Fruit fly (Drosophila melanogaster) Kc167 (cell line): ENCODE results near the gene Nedd4.

Experiments used
- Myc ChIP-seq: fragments of >200 bp; optimal IDR thresholded peaks from 2 replicates; lab custom pipeline; 2017; ENCODE audit warnings: missing external identifiers
- Sin3A ChIP-seq: fragments of >200 bp; optimal IDR thresholded peaks from 2 replicates; lab custom pipeline; 2018; ENCODE audit warnings: missing external identifiers
- h ChIP-seq: fragments of >200 bp; optimal IDR thresholded peaks from 3 replicates; lab custom pipeline; 2018; ENCODE audit warnings: missing external identifiers
- insv ChIP-seq: fragments of >200 bp; optimal IDR thresholded peaks from 3 replicates; lab custom pipeline; 2018; ENCODE audit warnings: missing external identifiers
- psq ChIP-seq: fragments of >200 bp; optimal IDR thresholded peaks from 2 replicates; lab custom pipeline; 2017; ENCODE audit warnings: missing external identifiers
- ttk ChIP-seq: sonication (Bioruptor generic); optimal IDR thresholded peaks from 2 replicates; lab custom pipeline; 2017; ENCODE audit warnings: missing external identifiers

Nedd4 gene

dm6 chr3L:17590049-17590448, 60.2 kb downstream of the Nedd4 start:
- TF ChIP-seq ttk (lab: Kevin White, UChicago) = no peak
- no peak for TF ChIP-seq h (lab: Kevin White, UChicago)
- TF ChIP-seq insv (lab: Kevin White, UChicago) = no peak
- no peak for TF ChIP-seq psq
- TF ChIP-seq Sin3A = no peak
- no peak for TF ChIP-seq Myc (lab: Kevin White, UChicago)

- TF ChIP-seq insv (lab: Kevin White, UChicago) (peak; percentile 16), ttk (lab: Kevin White, UChicago) (no peak)
Observed at dm6 chr3L:17590455-17591216, 60.8 kb downstream of the Nedd4 start.

dm6 chr3L:17591217-17591467, 61.3 kb downstream of the Nedd4 start:
- TF ChIP-seq insv (lab: Kevin White, UChicago) (no peak), Sin3A (no peak), psq (no peak), ttk (lab: Kevin White, UChicago) (no peak), Myc (lab: Kevin White, UChicago) (no peak), h (lab: Kevin White, UChicago) (no peak)

dm6 chr3L:17593174-17593573, 63.3 kb downstream of the Nedd4 start:
- TF ChIP-seq h (lab: Kevin White, UChicago) = no peak
- no peak for TF ChIP-seq Sin3A
- no peak for TF ChIP-seq insv (lab: Kevin White, UChicago)
- no peak for TF ChIP-seq psq
- TF ChIP-seq Myc (lab: Kevin White, UChicago) = no peak
- TF ChIP-seq ttk (lab: Kevin White, UChicago) = no peak

dm6 chr3L:17595810-17596561, 66.1 kb downstream of the Nedd4 start:
- TF ChIP-seq psq = no peak
- no peak for TF ChIP-seq insv (lab: Kevin White, UChicago)
- TF ChIP-seq h (lab: Kevin White, UChicago) = no peak
- TF ChIP-seq Myc (lab: Kevin White, UChicago) = no peak
- TF ChIP-seq Sin3A = no peak
- no peak for TF ChIP-seq ttk (lab: Kevin White, UChicago)
